Worm (Caenorhabditis elegans) whole organism, late embryonic: ENCODE data around the gene K12H4.5.

ENCODE experiments used
- F13H6.1 ChIP-seq: sonication (generic microtip); optimal IDR thresholded peaks from 2 replicates; lab custom pipeline; 2016; ENCODE audit warnings: missing genetic modification characterization, missing compliant biosample characterization
- Y22D7AL.16 ChIP-seq: sonication (generic microtip); optimal IDR thresholded peaks from 2 replicates; lab custom pipeline; 2016; ENCODE audit warnings: missing genetic modification characterization, missing compliant biosample characterization
- ceh-14 ChIP-seq: sonication (generic microtip); optimal IDR thresholded peaks from 2 replicates; lab custom pipeline; 2016; ENCODE audit warnings: missing genotype, missing genetic modification characterization, missing compliant biosample characterization
- ceh-22 ChIP-seq: sonication (generic microtip); optimal IDR thresholded peaks from 2 replicates; lab custom pipeline; 2017; ENCODE audit warnings: missing biosample characterization, missing genetic modification characterization
- ceh-24 ChIP-seq: sonication (generic microtip); optimal IDR thresholded peaks from 2 replicates; lab custom pipeline; 2016; ENCODE audit warnings: mild to moderate bottlenecking, missing genetic modification characterization, missing compliant biosample characterization
- ceh-30 ChIP-seq: fragments of 150-350 bp; optimal IDR thresholded peaks from 2 replicates; lab custom pipeline; 2014; ENCODE audit warnings: missing biosample characterization, missing genetic modification characterization
- ceh-34 ChIP-seq: sonication (generic microtip); optimal IDR thresholded peaks from 2 replicates; lab custom pipeline; 2016; ENCODE audit warnings: mild to moderate bottlenecking, missing genetic modification characterization, missing compliant biosample characterization
- ceh-48 ChIP-seq: sonication (generic microtip); optimal IDR thresholded peaks from 2 replicates; lab custom pipeline; 2016; ENCODE audit warnings: missing genetic modification characterization, inconsistent platforms, missing compliant biosample characterization
- ceh-6 ChIP-seq: fragments of 200-800 bp; sonication (Bioruptor generic); optimal IDR thresholded peaks from 2 replicates; lab custom pipeline; 2018; ENCODE audit warnings: mild to moderate bottlenecking, missing genetic modification characterization, missing compliant biosample characterization
- ceh-9 ChIP-seq: sonication (generic microtip); optimal IDR thresholded peaks from 2 replicates; lab custom pipeline; 2016; ENCODE audit warnings: mild to moderate bottlenecking, missing genetic modification characterization, inconsistent platforms, missing compliant biosample characterization
- che-1 ChIP-seq: sonication (generic microtip); optimal IDR thresholded peaks from 2 replicates; lab custom pipeline; 2016; ENCODE audit warnings: mild to moderate bottlenecking, missing genetic modification characterization, missing compliant biosample characterization
- elt-2 ChIP-seq: sonication (generic microtip); optimal IDR thresholded peaks from 2 replicates; lab custom pipeline; 2016; ENCODE audit warnings: missing genetic modification reagents, missing genetic modification characterization, missing compliant biosample characterization
- fkh-6 ChIP-seq: sonication (generic microtip); optimal IDR thresholded peaks from 2 replicates; lab custom pipeline; 2016; ENCODE audit warnings: missing genetic modification characterization, missing compliant biosample characterization
- gmeb-2 ChIP-seq: sonication (generic microtip); optimal IDR thresholded peaks from 2 replicates; lab custom pipeline; 2016; ENCODE audit warnings: missing genetic modification characterization, inconsistent platforms, missing compliant biosample characterization
- hlh-13 ChIP-seq: fragments of 200-800 bp; sonication (Bioruptor generic); optimal IDR thresholded peaks from 2 replicates; lab custom pipeline; 2018; ENCODE audit warnings: mild to moderate bottlenecking, missing genetic modification characterization, missing compliant biosample characterization
- hlh-30 ChIP-seq: sonication (generic microtip); optimal IDR thresholded peaks from 2 replicates; lab custom pipeline; 2017; ENCODE audit warnings: antibody characterized with exemption, missing genetic modification characterization, missing compliant biosample characterization; ENCODE audit not compliant: insufficient read depth
- hlh-8 ChIP-seq: sonication (generic microtip); optimal IDR thresholded peaks from 2 replicates; lab custom pipeline; 2016; ENCODE audit warnings: missing genotype, missing genetic modification characterization, missing compliant biosample characterization
- lim-6 ChIP-seq: sonication (generic microtip); optimal IDR thresholded peaks from 2 replicates; lab custom pipeline; 2016; ENCODE audit warnings: missing genetic modification characterization, missing compliant biosample characterization
- lin-11 ChIP-seq: fragments of 200-800 bp; sonication (Bioruptor generic); optimal IDR thresholded peaks from 2 replicates; lab custom pipeline; 2018; ENCODE audit warnings: mild to moderate bottlenecking, missing genetic modification characterization, missing compliant biosample characterization
- madf-2 ChIP-seq: sonication (generic microtip); optimal IDR thresholded peaks from 2 replicates; lab custom pipeline; 2017; ENCODE audit warnings: missing genetic modification characterization, missing compliant biosample characterization
- nfya-1 ChIP-seq: sonication (generic microtip); optimal IDR thresholded peaks from 2 replicates; lab custom pipeline; 2017; ENCODE audit warnings: missing genetic modification characterization, mild to moderate bottlenecking, missing compliant biosample characterization, antibody characterized with exemption, moderate library complexity
- pat-9 ChIP-seq: fragments of 200-800 bp; sonication (Bioruptor generic); optimal IDR thresholded peaks from 2 replicates; lab custom pipeline; 2018; ENCODE audit warnings: mild to moderate bottlenecking, missing genetic modification characterization, moderate library complexity, missing compliant biosample characterization
- pha-2 ChIP-seq: sonication (generic microtip); optimal IDR thresholded peaks from 2 replicates; lab custom pipeline; 2017; ENCODE audit warnings: mild to moderate bottlenecking, missing genetic modification characterization, missing compliant biosample characterization
- pqm-1 ChIP-seq: sonication (generic microtip); optimal IDR thresholded peaks from 2 replicates; lab custom pipeline; 2016; ENCODE audit warnings: missing genetic modification characterization, missing compliant biosample characterization
- pros-1 ChIP-seq: fragments of 150-350 bp; optimal IDR thresholded peaks from 2 replicates; lab custom pipeline; 2014; ENCODE audit warnings: missing biosample characterization, missing genetic modification reagents, missing genetic modification characterization
- ref-2 ChIP-seq: sonication (generic microtip); optimal IDR thresholded peaks from 2 replicates; lab custom pipeline; 2016; ENCODE audit warnings: missing genetic modification characterization, missing compliant biosample characterization
- sdc-2 ChIP-seq: sonication (generic microtip); optimal IDR thresholded peaks from 2 replicates; lab custom pipeline; 2016; ENCODE audit warnings: missing genotype, missing genetic modification characterization, missing compliant biosample characterization
- sox-4 ChIP-seq: sonication (generic microtip); optimal IDR thresholded peaks from 2 replicates; lab custom pipeline; 2017; ENCODE audit warnings: mild to moderate bottlenecking, missing genetic modification characterization, inconsistent platforms, missing compliant biosample characterization
- tbx-2 ChIP-seq: sonication (generic microtip); optimal IDR thresholded peaks from 2 replicates; lab custom pipeline; 2016; ENCODE audit warnings: missing genetic modification characterization, missing compliant biosample characterization
- tbx-7 ChIP-seq: sonication (generic microtip); optimal IDR thresholded peaks from 2 replicates; lab custom pipeline; 2016; ENCODE audit warnings: missing genotype, missing genetic modification characterization, missing compliant biosample characterization
- ttx-3 ChIP-seq: sonication (generic microtip); optimal IDR thresholded peaks from 2 replicates; lab custom pipeline; 2016; ENCODE audit warnings: missing genetic modification reagents, missing genetic modification characterization, missing compliant biosample characterization
- unc-42 ChIP-seq: sonication (generic microtip); optimal IDR thresholded peaks from 2 replicates; lab custom pipeline; 2016; ENCODE audit warnings: missing genotype, missing genetic modification characterization, missing compliant biosample characterization
- unc-55 ChIP-seq: sonication (generic microtip); optimal IDR thresholded peaks from 2 replicates; lab custom pipeline; 2017; ENCODE audit warnings: missing biosample characterization, missing genetic modification reagents, missing genetic modification characterization
- zip-5 ChIP-seq: sonication (generic microtip); optimal IDR thresholded peaks from 2 replicates; lab custom pipeline; 2016; ENCODE audit warnings: missing genetic modification characterization, missing compliant biosample characterization
- ztf-16 ChIP-seq: sonication (generic microtip); optimal IDR thresholded peaks from 2 replicates; lab custom pipeline; 2017; ENCODE audit warnings: missing genetic modification characterization, missing compliant biosample characterization

Gene K12H4.5

DNA sequence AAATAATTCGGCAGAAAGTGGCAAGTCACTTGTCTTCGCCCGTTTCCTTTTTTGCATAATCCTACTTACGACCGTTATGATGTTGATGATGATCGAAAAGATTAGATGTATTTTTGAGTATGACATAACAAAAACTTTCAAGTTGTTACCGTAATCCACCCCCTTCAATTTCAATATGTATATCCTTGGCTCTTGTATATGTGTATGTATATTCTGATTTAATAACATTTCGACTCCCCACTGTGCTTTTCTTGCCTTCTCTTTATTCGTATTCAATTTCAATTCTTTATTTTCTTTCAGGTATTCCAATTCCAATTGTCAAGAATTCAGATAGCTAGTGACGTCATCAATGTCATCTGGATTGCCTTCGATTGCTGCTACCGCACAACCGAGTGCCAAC lies 22.7 kb downstream of the K12H4.5 start, which contains the start of gene pros-1:
pros-1 (plus strand) TSS at position 301 of the 400 bp plus-strand sequence.
- TF ChIP-seq ceh-34 (tag; lab: Kevin White, UChicago) (no peak), zip-5 (tag; lab: Kevin White, UChicago) (no peak), hlh-30 (tag; lab: Kevin White, UChicago) (no peak), ceh-9 (tag; lab: Kevin White, UChicago) (no peak), ref-2 (no peak), ttx-3 (tag; lab: Kevin White, UChicago) (no peak), hlh-8 (tag; lab: Kevin White, UChicago) (no peak), sox-4 (tag; lab: Kevin White, UChicago) (no peak), tbx-2 (tag; lab: Kevin White, UChicago) (no peak), F13H6.1 (tag; lab: Kevin White, UChicago) (no peak), fkh-6 (tag; lab: Kevin White, UChicago) (no peak), ztf-16 (no peak), hlh-13 (GFP tag; lab: Kevin White, UChicago) (no peak), ceh-24 (no peak), ceh-30 (tag; lab: Kevin White, UChicago) (no peak), che-1 (tag; lab: Kevin White, UChicago) (no peak), pqm-1 (tag; lab: Kevin White, UChicago) (no peak), pha-2 (tag; lab: Kevin White, UChicago) (no peak)

DNA sequence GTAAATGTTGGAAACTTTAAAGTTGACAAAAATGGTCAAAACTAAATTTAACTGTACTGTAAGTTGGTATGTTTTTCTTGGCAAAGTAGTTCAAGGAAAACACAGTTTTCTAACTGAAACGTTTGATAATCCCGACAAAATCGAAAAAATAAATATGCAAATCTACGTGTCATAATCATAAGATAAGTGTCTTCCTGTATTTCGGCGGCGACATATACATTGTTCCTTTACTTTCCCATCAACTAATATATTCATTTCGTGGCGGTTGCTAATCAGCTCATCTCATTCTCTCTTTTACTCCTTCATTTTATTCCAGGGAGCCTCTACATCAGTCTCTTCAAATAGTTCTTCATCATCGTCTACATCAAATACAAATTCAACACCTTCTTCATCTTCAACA lies 23.5 kb downstream of the K12H4.5 start:
- no peak for TF ChIP-seq ceh-48 (tag; lab: Kevin White, UChicago)
- TF ChIP-seq, all 69 proteins: peak for 0

DNA sequence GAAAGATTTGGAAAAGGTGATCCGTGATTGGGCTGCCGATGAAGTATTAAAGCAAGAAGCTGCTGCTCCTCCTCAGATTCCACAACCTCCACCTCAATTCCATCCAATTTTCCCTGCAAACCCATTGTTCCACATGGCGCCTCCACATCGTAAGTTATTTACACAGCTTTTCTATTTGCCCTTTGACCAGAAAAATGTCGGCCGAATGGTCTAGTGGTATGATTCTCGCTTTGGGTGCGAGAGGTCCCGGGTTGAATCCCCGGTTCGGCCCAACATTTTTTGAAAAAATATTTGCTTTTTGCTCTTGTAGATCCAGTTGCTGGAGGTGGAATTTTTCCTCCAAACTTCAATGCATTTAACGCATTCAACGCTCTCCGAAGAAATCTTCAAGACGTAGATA lies 24.9 kb downstream of the K12H4.5 start:
- TF ChIP-seq ceh-6 (GFP tag; lab: Kevin White, UChicago) = peak; percentile 32
- no peak for TF ChIP-seq fkh-6 (tag; lab: Kevin White, UChicago)
- TF ChIP-seq ceh-22 = no peak
- peak; percentile 72 for TF ChIP-seq pros-1
- TF ChIP-seq, all 69 proteins: peak for 2

DNA sequence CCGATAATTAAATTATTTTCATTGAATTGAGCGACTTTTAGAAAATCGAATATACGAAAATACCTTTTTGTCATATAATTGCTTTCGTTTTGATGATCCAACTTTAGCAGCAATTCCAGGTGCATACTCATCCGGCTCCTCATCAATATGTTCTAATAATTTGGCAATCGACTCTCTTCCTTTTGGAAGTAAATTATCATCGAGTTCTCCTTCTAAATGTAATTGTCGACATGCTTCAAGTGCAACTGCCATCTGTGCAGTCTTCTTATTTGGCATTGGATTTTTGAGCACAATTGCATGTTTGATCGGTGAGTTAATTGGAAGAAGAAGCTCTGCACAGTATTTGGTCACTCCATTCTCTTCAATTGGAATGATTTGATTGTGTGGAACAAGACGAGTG lies 32.9 kb downstream of the K12H4.5 start:
- no peak for TF ChIP-seq ceh-24
- TF ChIP-seq ceh-6 (GFP tag; lab: Kevin White, UChicago) = no peak
- TF ChIP-seq lin-11 (tag; lab: Kevin White, UChicago) = no peak
- no peak for TF ChIP-seq ceh-34 (tag; lab: Kevin White, UChicago)
- no peak for TF ChIP-seq pat-9 (tag; lab: Kevin White, UChicago)
- TF ChIP-seq ceh-22 = no peak
- no peak for TF ChIP-seq pqm-1 (tag; lab: Kevin White, UChicago)
- no peak for TF ChIP-seq tbx-7 (tag; lab: Kevin White, UChicago)
- no peak for TF ChIP-seq sdc-2 (tag; lab: Kevin White, UChicago)

DNA sequence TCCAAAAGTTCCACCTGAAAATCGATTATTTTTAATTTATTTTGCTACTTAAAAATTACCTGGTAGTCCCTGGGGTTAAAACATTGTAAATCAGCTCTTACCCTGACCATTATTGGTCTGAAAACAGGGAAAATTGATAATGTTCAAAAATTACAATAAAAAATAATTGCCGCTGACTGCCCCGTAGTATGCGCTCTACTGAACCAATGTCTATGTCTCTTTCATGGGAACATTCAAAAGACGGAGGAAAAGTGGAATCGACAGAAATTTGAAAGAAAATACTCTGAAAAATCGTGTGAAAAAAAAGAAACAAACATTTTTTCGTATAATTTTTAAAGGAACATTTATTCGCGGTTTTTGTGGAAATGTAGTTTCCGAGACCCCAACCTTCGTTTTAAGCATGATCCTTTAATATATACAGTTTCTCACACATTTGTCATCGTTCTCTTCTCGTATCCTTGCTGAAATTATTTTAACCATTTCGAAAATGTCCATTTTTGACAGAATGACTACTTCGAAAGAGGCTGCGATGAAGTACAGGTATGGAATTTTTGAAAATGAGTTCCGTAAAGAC lies 36.0 kb downstream of the K12H4.5 start, which contains the start of the genes dcr-1 and apc-2:
dcr-1 (minus strand) TSS at position 117 of the 574 bp plus-strand sequence.
apc-2 (plus strand) TSS at position 465 of the 574 bp plus-strand sequence.
- no peak for TF ChIP-seq ceh-34 (tag; lab: Kevin White, UChicago)
- no peak for TF ChIP-seq Y22D7AL.16
- no peak for TF ChIP-seq gmeb-2 (tag; lab: Kevin White, UChicago)
- TF ChIP-seq elt-2 (tag; lab: Kevin White, UChicago) = no peak

DNA sequence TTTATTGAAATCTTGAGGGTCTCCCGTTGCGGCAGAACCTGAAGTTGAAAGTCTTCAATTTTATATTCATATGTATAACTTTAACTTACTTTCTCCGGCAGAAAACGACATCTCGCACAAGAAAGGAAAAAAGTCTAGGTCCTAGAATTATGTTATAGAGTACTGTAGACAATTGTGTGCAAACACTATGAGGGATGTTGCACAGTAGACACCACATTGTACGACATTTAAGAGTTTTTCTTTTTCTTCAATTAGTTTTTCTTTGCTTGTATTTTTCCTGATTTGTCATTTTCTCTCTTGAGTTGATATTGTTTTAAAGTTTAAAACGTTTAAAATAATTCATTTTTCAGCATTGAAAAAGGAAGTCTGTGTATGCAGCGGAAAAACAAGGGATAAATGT lies 41.1 kb downstream of the K12H4.5 start, which contains the start of the genes K06H7.7 and grp-1:
K06H7.7 (minus strand) TSS at position 121 of the 400 bp plus-strand sequence.
grp-1 (plus strand) TSS at position 351 of the 400 bp plus-strand sequence.
- no peak for TF ChIP-seq madf-2 (tag; lab: Kevin White, UChicago)
- peak; percentile 24 for TF ChIP-seq unc-42 (tag; lab: Kevin White, UChicago)
- peak; percentile 98 for TF ChIP-seq pros-1
- TF ChIP-seq ceh-30 (tag; lab: Kevin White, UChicago) = peak; percentile 25
- peak; percentile 37 for TF ChIP-seq nfya-1
- no peak for TF ChIP-seq lim-6 (tag; lab: Kevin White, UChicago)
- peak; percentile 12 for TF ChIP-seq unc-55 (GFP tag; lab: Kevin White, UChicago)
- TF ChIP-seq ceh-14 (tag; lab: Kevin White, UChicago) = no peak
